Worm (Caenorhabditis elegans) whole organism, L4 larva: Measurements from ENCODE around the gene F53A2.11.

Experiments
- F49E8.2 ChIP-seq: sonication (generic microtip); optimal IDR thresholded peaks from 2 replicates; lab custom pipeline; 2016; ENCODE audit warnings: missing compliant biosample characterization, mild to moderate bottlenecking, missing genetic modification characterization, borderline replicate concordance
- ceh-32 ChIP-seq: sonication (generic microtip); optimal IDR thresholded peaks from 2 replicates; lab custom pipeline; 2016; ENCODE audit warnings: mild to moderate bottlenecking, missing genetic modification characterization, missing compliant biosample characterization; ENCODE audit not compliant: poor library complexity
- daf-12 ChIP-seq: fragments of 150-350 bp; optimal IDR thresholded peaks from 2 replicates; lab custom pipeline; 2014; ENCODE audit warnings: missing biosample characterization, missing genetic modification reagents, missing genetic modification characterization
- egl-27 ChIP-seq: sonication (generic microtip); optimal IDR thresholded peaks from 3 replicates; lab custom pipeline; 2017; ENCODE audit warnings: missing biosample characterization, missing genetic modification reagents, missing genetic modification characterization
- jun-1 ChIP-seq: fragments of 150-350 bp; optimal IDR thresholded peaks from 2 replicates; lab custom pipeline; 2014; ENCODE audit warnings: missing biosample characterization, missing genetic modification reagents, missing genetic modification characterization
- lin-38 ChIP-seq: fragments of 200-800 bp; sonication (Bioruptor generic); IDR thresholded peaks from 2 replicates; pipeline ENCODE4 v1.3.6; 2022; ENCODE audit warnings: missing genetic modification reagents, missing genetic modification characterization, missing compliant biosample characterization
- madf-9 ChIP-seq: fragments of 200-800 bp; sonication (Bioruptor generic); conservative IDR thresholded peaks from 2 replicates; pipeline ENCODE4 v1.3.6; 2022; ENCODE audit warnings: missing genetic modification reagents, missing genetic modification characterization, missing compliant biosample characterization
- nhr-11 ChIP-seq: fragments of 150-350 bp; optimal IDR thresholded peaks from 2 replicates; lab custom pipeline; 2014; ENCODE audit warnings: missing biosample characterization, missing genetic modification characterization
- nhr-28 ChIP-seq: fragments of 150-350 bp; optimal IDR thresholded peaks from 2 replicates; lab custom pipeline; 2014; ENCODE audit warnings: missing biosample characterization, missing genetic modification characterization
- nhr-6 ChIP-seq: fragments of 150-350 bp; optimal IDR thresholded peaks from 2 replicates; lab custom pipeline; 2014; ENCODE audit warnings: missing biosample characterization, missing genetic modification characterization
- nhr-76 ChIP-seq: fragments of 150-350 bp; optimal IDR thresholded peaks from 2 replicates; lab custom pipeline; 2014; ENCODE audit warnings: missing biosample characterization, missing genetic modification characterization
- rbr-2 ChIP-seq: sonication (generic microtip); optimal IDR thresholded peaks from 2 replicates; lab custom pipeline; 2016; ENCODE audit warnings: missing genotype, missing genetic modification characterization, missing compliant biosample characterization
- unc-62 ChIP-seq, 3 experiments: fragments of 150-350 bp in 1 of 3; sonication (generic microtip); optimal IDR thresholded peaks in 2 of 3; peaks in 1 of 3; 1 replicate in 1 of 3; 2 replicates in 2 of 3; lab custom pipeline; 2014 to 2017; ENCODE audit warnings: missing biosample characterization in 3 of 3, missing genetic modification characterization in 3 of 3, missing genetic modification reagents in 3 of 3, missing genotype in 1 of 3

DNA sequence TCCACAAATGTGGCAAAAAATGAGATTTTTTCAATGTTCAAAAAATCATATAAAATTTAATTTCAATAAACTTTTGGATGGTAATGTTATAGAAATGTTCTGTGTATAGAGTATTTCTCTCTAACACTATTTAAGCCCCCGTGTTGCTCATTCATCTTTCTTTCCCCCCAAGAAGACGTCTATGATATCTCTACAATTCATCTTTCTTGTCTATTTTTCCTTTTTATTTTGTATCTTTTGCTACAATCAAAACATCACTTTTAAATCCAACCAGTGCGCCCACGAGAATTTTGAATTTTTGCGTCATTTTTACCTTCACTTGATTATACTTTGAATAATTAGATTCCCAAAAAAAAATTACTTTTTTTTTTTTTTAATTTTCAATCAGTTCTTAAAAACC lies 49.7 kb downstream of the F53A2.11 start:
- TF ChIP-seq egl-27 (tag; lab: Kevin White, UChicago) (no peak), nhr-76 (no peak), unc-62 (GFP tag; optimal IDR thresholded peaks at IDR 0.05 in 1 of 2; lab: Kevin White, UChicago) (no peak), unc-62 (tag; optimal IDR thresholded peaks at IDR 0.05; lab: Kevin White, UChicago) (no peak), madf-9 (no peak), nhr-11 (tag; lab: Kevin White, UChicago) (no peak), jun-1 (tag; lab: Kevin White, UChicago) (no peak), rbr-2 (tag; lab: Kevin White, UChicago) (no peak), F49E8.2 (tag; lab: Kevin White, UChicago) (no peak), lin-38 (GFP tag; lab: Robert Waterston, UW) (no peak), daf-12 (no peak), ceh-32 (no peak), nhr-6 (tag; lab: Kevin White, UChicago) (no peak), nhr-28 (tag; lab: Kevin White, UChicago) (no peak)
